Worm (Caenorhabditis elegans) whole organism, young adult: ENCODE measurements around the gene svop-1.

Experiments used
- B0035.1 ChIP-seq: sonication (generic microtip); optimal IDR thresholded peaks from 2 replicates; lab custom pipeline; 2016; ENCODE audit warnings: missing genetic modification characterization, mild to moderate bottlenecking, missing compliant biosample characterization, missing genotype, missing genetic modification reagents
- B0336.3 ChIP-seq: fragments of 200-800 bp; sonication (Bioruptor generic); IDR thresholded peaks from 2 replicates; pipeline ENCODE4 v1.3.6; 2022; ENCODE audit warnings: missing genetic modification characterization, missing compliant biosample characterization
- D2030.7 ChIP-seq: fragments of 200-800 bp; sonication (Bioruptor generic); IDR thresholded peaks from 2 replicates; pipeline ENCODE4 v1.3.6; 2022; ENCODE audit warnings: missing genetic modification reagents, missing genetic modification characterization, missing compliant biosample characterization
- F10E7.11 ChIP-seq: sonication (generic microtip); optimal IDR thresholded peaks from 2 replicates; lab custom pipeline; 2017; ENCODE audit warnings: mild to moderate bottlenecking, missing genetic modification characterization, moderate library complexity, missing compliant biosample characterization
- F22D6.2 ChIP-seq: sonication (generic microtip); optimal IDR thresholded peaks from 2 replicates; lab custom pipeline; 2016; ENCODE audit warnings: mild to moderate bottlenecking, missing genetic modification characterization, missing compliant biosample characterization
- F49E8.2 ChIP-seq: sonication (generic microtip); optimal IDR thresholded peaks from 3 replicates; lab custom pipeline; 2017; ENCODE audit warnings: missing genetic modification characterization, mild to moderate bottlenecking, missing compliant biosample characterization, antibody characterized with exemption, moderate library complexity; ENCODE audit not compliant: insufficient read depth
- F57A8.1 ChIP-seq: fragments of 200-800 bp; sonication (Bioruptor generic); optimal IDR thresholded peaks from 2 replicates; lab custom pipeline; 2018; ENCODE audit warnings: mild to moderate bottlenecking, missing genetic modification characterization, moderate library complexity, missing compliant biosample characterization
- F57C9.4 ChIP-seq: sonication (generic microtip); optimal IDR thresholded peaks from 2 replicates; lab custom pipeline; 2017; ENCODE audit warnings: mild to moderate bottlenecking, missing genetic modification characterization, missing compliant biosample characterization
- T07F8.4 ChIP-seq: sonication (generic microtip); optimal IDR thresholded peaks from 2 replicates; lab custom pipeline; 2016; ENCODE audit warnings: mild to moderate bottlenecking, missing genetic modification characterization, moderate library complexity, missing compliant biosample characterization
- T26A5.8 ChIP-seq: sonication (generic microtip); optimal IDR thresholded peaks from 2 replicates; lab custom pipeline; 2016; ENCODE audit warnings: missing genetic modification characterization, missing compliant biosample characterization
- Y67H2A.10 ChIP-seq: fragments of 200-800 bp; sonication (Bioruptor generic); conservative IDR thresholded peaks from 2 replicates; pipeline ENCODE4 v1.3.6; 2022; ENCODE audit warnings: missing genetic modification reagents, missing genetic modification characterization, missing compliant biosample characterization
- ZK185.1 ChIP-seq: sonication (generic microtip); optimal IDR thresholded peaks from 2 replicates; lab custom pipeline; 2016; ENCODE audit warnings: mild to moderate bottlenecking, missing genetic modification characterization, missing compliant biosample characterization; ENCODE audit not compliant: poor library complexity, severe bottlenecking
- ama-1 ChIP-seq, 3 experiments: fragments of 150-350 bp in 1 of 3; sonication (generic microtip) in 2 of 3; optimal IDR thresholded peaks; 2 replicates each; lab custom pipeline; 2014 to 2018; ENCODE audit warnings: missing biosample characterization in 2 of 3, missing genetic modification characterization in 2 of 3, missing genetic modification reagents in 2 of 3
- atf-7 ChIP-seq: sonication (generic microtip); optimal IDR thresholded peaks from 2 replicates; lab custom pipeline; 2017; ENCODE audit warnings: mild to moderate bottlenecking, missing genetic modification characterization, missing compliant biosample characterization
- attf-3 ChIP-seq: fragments of 200-800 bp; sonication (Bioruptor generic); conservative IDR thresholded peaks from 2 replicates; pipeline ENCODE4 v1.3.6; 2022; ENCODE audit warnings: missing genetic modification reagents, missing genetic modification characterization, missing compliant biosample characterization
- cebp-2 ChIP-seq: fragments of 200-800 bp; sonication (Bioruptor generic); IDR thresholded peaks from 2 replicates; pipeline ENCODE4 v1.3.6; 2022; ENCODE audit warnings: missing genetic modification characterization, missing compliant biosample characterization
- ceh-100 ChIP-seq: fragments of 200-800 bp; sonication (Bioruptor generic); IDR thresholded peaks from 2 replicates; pipeline ENCODE4 v1.3.6; 2022; ENCODE audit warnings: missing genetic modification reagents, missing genetic modification characterization, missing compliant biosample characterization
- ceh-27 ChIP-seq: fragments of 200-800 bp; sonication (Bioruptor generic); optimal IDR thresholded peaks from 2 replicates; lab custom pipeline; 2018; ENCODE audit warnings: mild to moderate bottlenecking, missing genetic modification characterization, moderate library complexity, missing compliant biosample characterization
- ceh-58 ChIP-seq: fragments of 200-800 bp; sonication (Bioruptor generic); IDR thresholded peaks from 2 replicates; pipeline ENCODE4 v1.3.6; 2022; ENCODE audit warnings: missing genetic modification characterization, missing compliant biosample characterization
- ceh-79 ChIP-seq: sonication (generic microtip); optimal IDR thresholded peaks from 2 replicates; lab custom pipeline; 2017; ENCODE audit warnings: mild to moderate bottlenecking, missing genetic modification characterization, missing compliant biosample characterization
- ceh-91 ChIP-seq: fragments of 200-800 bp; sonication (Bioruptor generic); IDR thresholded peaks from 2 replicates; pipeline ENCODE4 v1.3.6; 2022; ENCODE audit warnings: missing genetic modification reagents, missing genetic modification characterization, missing compliant biosample characterization
- chd-7 ChIP-seq: sonication (generic microtip); optimal IDR thresholded peaks from 2 replicates; lab custom pipeline; 2016; ENCODE audit warnings: mild to moderate bottlenecking, missing genetic modification characterization, moderate library complexity, missing compliant biosample characterization
- dox-1 ChIP-seq: fragments of 200-800 bp; sonication (Bioruptor generic); IDR thresholded peaks from 2 replicates; pipeline ENCODE4 v1.3.6; 2022; ENCODE audit warnings: missing genetic modification reagents, missing genetic modification characterization, missing compliant biosample characterization
- egl-44 ChIP-seq: fragments of 200-800 bp; sonication (Bioruptor generic); IDR thresholded peaks from 2 replicates; pipeline ENCODE4 v1.3.6; 2022; ENCODE audit warnings: missing genetic modification reagents, missing genetic modification characterization, missing compliant biosample characterization
- egrh-3 ChIP-seq: fragments of 200-800 bp; sonication (Bioruptor generic); IDR thresholded peaks from 2 replicates; pipeline ENCODE4 v1.3.6; 2022; ENCODE audit warnings: missing genetic modification reagents, missing genetic modification characterization, missing compliant biosample characterization
- ekl-4 ChIP-seq: fragments of 200-800 bp; sonication (Bioruptor generic); IDR thresholded peaks from 2 replicates; pipeline ENCODE4 v1.3.6; 2022; ENCODE audit warnings: missing genetic modification reagents, missing genetic modification characterization, missing compliant biosample characterization
- gei-17 ChIP-seq: fragments of 200-800 bp; sonication (Bioruptor generic); optimal IDR thresholded peaks from 2 replicates; lab custom pipeline; 2018; ENCODE audit warnings: mild to moderate bottlenecking, missing genetic modification characterization, missing compliant biosample characterization
- him-1 ChIP-seq: sonication (generic microtip); optimal IDR thresholded peaks from 2 replicates; lab custom pipeline; 2016; ENCODE audit warnings: missing genotype, missing genetic modification reagents, missing genetic modification characterization, missing compliant biosample characterization
- hlh-12 ChIP-seq: sonication (generic microtip); optimal IDR thresholded peaks from 2 replicates; lab custom pipeline; 2016; ENCODE audit warnings: missing genetic modification characterization, missing compliant biosample characterization
- hsf-1 ChIP-seq: fragments of 200-800 bp; sonication (Bioruptor generic); IDR thresholded peaks from 2 replicates; pipeline ENCODE4 v1.3.6; 2022; ENCODE audit warnings: missing genetic modification reagents, missing genetic modification characterization, missing compliant biosample characterization
- let-526 ChIP-seq: fragments of 200-800 bp; sonication (Bioruptor generic); IDR thresholded peaks from 2 replicates; pipeline ENCODE4 v1.3.6; 2022; ENCODE audit warnings: missing genetic modification reagents, missing genetic modification characterization, missing compliant biosample characterization
- lin-54 ChIP-seq: fragments of 200-800 bp; sonication (Bioruptor generic); optimal IDR thresholded peaks from 2 replicates; lab custom pipeline; 2018; ENCODE audit warnings: mild to moderate bottlenecking, missing genetic modification characterization, missing compliant biosample characterization
- madf-10 ChIP-seq: sonication (generic microtip); optimal IDR thresholded peaks from 2 replicates; lab custom pipeline; 2016; ENCODE audit warnings: mild to moderate bottlenecking, missing genetic modification characterization, missing compliant biosample characterization
- mcd-1 ChIP-seq: fragments of 200-800 bp; sonication (Bioruptor generic); IDR thresholded peaks from 2 replicates; pipeline ENCODE4 v1.3.6; 2022; ENCODE audit warnings: missing genetic modification reagents, missing genetic modification characterization, missing compliant biosample characterization
- mel-28 ChIP-seq: sonication (generic microtip); optimal IDR thresholded peaks from 2 replicates; lab custom pipeline; 2016; ENCODE audit warnings: borderline replicate concordance, mild to moderate bottlenecking, missing genetic modification characterization, missing compliant biosample characterization
- nfya-2 ChIP-seq: fragments of 200-800 bp; sonication (Bioruptor generic); IDR thresholded peaks from 2 replicates; pipeline ENCODE4 v1.3.6; 2022; ENCODE audit warnings: missing genetic modification reagents, missing genetic modification characterization, missing compliant biosample characterization
- nfyb-1 ChIP-seq: fragments of 200-800 bp; sonication (Bioruptor generic); IDR thresholded peaks from 2 replicates; pipeline ENCODE4 v1.3.6; 2022; ENCODE audit warnings: missing genetic modification reagents, missing genetic modification characterization, missing compliant biosample characterization
- nhr-120 ChIP-seq: fragments of 200-800 bp; sonication (Bioruptor generic); IDR thresholded peaks from 2 replicates; pipeline ENCODE4 v1.3.6; 2022; ENCODE audit warnings: missing genetic modification characterization, missing compliant biosample characterization
- nhr-27 ChIP-seq: fragments of 200-800 bp; sonication (Bioruptor generic); optimal IDR thresholded peaks from 2 replicates; lab custom pipeline; 2018; ENCODE audit warnings: mild to moderate bottlenecking, missing genetic modification characterization, moderate library complexity, missing compliant biosample characterization
- repo-1 ChIP-seq: sonication (generic microtip); optimal IDR thresholded peaks from 2 replicates; lab custom pipeline; 2017; ENCODE audit warnings: mild to moderate bottlenecking, missing genetic modification characterization, missing compliant biosample characterization
- snpc-1.3 ChIP-seq: sonication (generic microtip); optimal IDR thresholded peaks from 2 replicates; lab custom pipeline; 2017; ENCODE audit warnings: missing genetic modification characterization, mild to moderate bottlenecking, missing compliant biosample characterization, antibody characterized with exemption, moderate library complexity, missing genotype, missing genetic modification reagents; ENCODE audit not compliant: insufficient read depth
- snpc-3.4 ChIP-seq: sonication (generic microtip); optimal IDR thresholded peaks from 2 replicates; lab custom pipeline; 2017; ENCODE audit warnings: missing genetic modification characterization, mild to moderate bottlenecking, missing compliant biosample characterization, antibody characterized with exemption, moderate library complexity, missing genotype, missing genetic modification reagents
- tbp1 ChIP-seq: fragments of 200-800 bp; sonication (Bioruptor generic); optimal IDR thresholded peaks from 2 replicates; lab custom pipeline; 2018; ENCODE audit warnings: mild to moderate bottlenecking, missing genetic modification characterization, missing compliant biosample characterization
- zim-3 ChIP-seq: sonication (generic microtip); optimal IDR thresholded peaks from 2 replicates; lab custom pipeline; 2017; ENCODE audit warnings: mild to moderate bottlenecking, missing genetic modification characterization, moderate library complexity, missing compliant biosample characterization
- ztf-18 ChIP-seq: sonication (generic microtip); optimal IDR thresholded peaks from 2 replicates; lab custom pipeline; 2016; ENCODE audit warnings: missing genotype, mild to moderate bottlenecking, missing genetic modification characterization, missing compliant biosample characterization
- ztf-22 ChIP-seq: fragments of 200-800 bp; sonication (Bioruptor generic); optimal IDR thresholded peaks from 2 replicates; lab custom pipeline; 2018; ENCODE audit warnings: mild to moderate bottlenecking, missing genetic modification characterization, moderate library complexity, missing compliant biosample characterization
- ztf-28 ChIP-seq: fragments of 200-800 bp; sonication (Bioruptor generic); IDR thresholded peaks from 2 replicates; pipeline ENCODE4 v1.3.6; 2022; ENCODE audit warnings: missing genetic modification reagents, missing genetic modification characterization, missing compliant biosample characterization
- ztf-3 ChIP-seq: fragments of 200-800 bp; sonication (Bioruptor generic); optimal IDR thresholded peaks from 2 replicates; lab custom pipeline; 2018; ENCODE audit warnings: mild to moderate bottlenecking, missing genetic modification characterization, missing compliant biosample characterization

The svop-1 gene

DNA sequence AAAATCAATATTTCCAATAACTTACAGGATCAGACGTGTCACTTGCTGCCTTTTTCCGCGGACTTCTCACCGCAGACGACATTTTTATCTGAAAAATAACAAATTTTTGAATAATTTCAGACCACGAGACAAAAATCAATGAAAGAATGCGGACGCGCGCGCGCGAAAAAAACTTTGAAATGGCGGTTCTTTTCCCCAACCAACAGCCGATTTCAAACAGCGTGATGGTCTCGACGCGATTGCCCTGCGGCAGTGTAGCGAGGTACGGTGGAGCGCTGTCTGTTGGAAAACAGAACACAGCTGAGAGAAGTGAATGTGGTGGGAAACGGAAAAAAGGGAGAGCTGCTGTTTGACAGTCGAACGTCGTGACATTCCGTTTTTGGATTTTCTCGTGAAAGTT is 18.8 kb upstream of the svop-1 start, which contains the start of gene lin-9 (continued):
- TF ChIP-seq ztf-3 (GFP tag; lab: Kevin White, UChicago) (peak; percentile 70), ceh-58 (GFP tag; lab: Robert Waterston, UW) (no peak), him-1 (peak; percentile 59), mel-28 (tag; lab: Kevin White, UChicago) (no peak), ekl-4 (GFP tag; lab: Robert Waterston, UW) (peak; percentile 96), nhr-27 (no peak), gei-17 (GFP tag; lab: Kevin White, UChicago) (peak; percentile 86), ZK185.1 (peak; percentile 91), ztf-22 (peak; percentile 53), chd-7 (tag; lab: Kevin White, UChicago) (peak; percentile 87), tbp1 (GFP tag; lab: Kevin White, UChicago) (peak; percentile 75), dox-1 (GFP tag; lab: Robert Waterston, UW) (peak; percentile 99), B0336.3 (peak; percentile 99), hsf-1 (GFP tag; lab: Robert Waterston, UW) (peak; percentile 93), D2030.7 (GFP tag; lab: Robert Waterston, UW) (peak; percentile 95), madf-10 (tag; lab: Kevin White, UChicago) (peak; percentile 86), nfyb-1 (GFP tag; lab: Robert Waterston, UW) (peak; percentile 98), snpc-3.4 (tag; lab: Kevin White, UChicago) (peak; percentile 90), mcd-1 (peak; percentile 97), nfya-2 (GFP tag; lab: Robert Waterston, UW) (0 out of 2 replicates have a peak, but pooled peaks have one; percentile 89), attf-3 (GFP tag; lab: Robert Waterston, UW) (peak; percentile 85), T26A5.8 (tag; lab: Kevin White, UChicago) (no peak), ceh-91 (GFP tag; lab: Robert Waterston, UW) (peak; percentile 99), ama-1 (optimal IDR thresholded peaks at IDR 0.05; lab: Kevin White, UChicago) (no peak), ama-1 (GFP tag; optimal IDR thresholded peaks at IDR 0.05; lab: Kevin White, UChicago) (no peak), ceh-27 (GFP tag; lab: Kevin White, UChicago) (peak; percentile 96), F57A8.1 (GFP tag; lab: Kevin White, UChicago) (no peak), ceh-100 (GFP tag; lab: Robert Waterston, UW) (peak; percentile 79), cebp-2 (GFP tag; lab: Robert Waterston, UW) (0 out of 2 replicates have a peak, but pooled peaks have one; percentile 28), let-526 (GFP tag; lab: Robert Waterston, UW) (0 out of 2 replicates have a peak, but pooled peaks have one; percentile 65), lin-54 (GFP tag; lab: Kevin White, UChicago) (peak; percentile 99), F57C9.4 (tag; lab: Kevin White, UChicago) (peak; percentile 57), ceh-79 (peak; percentile 65), snpc-1.3 (tag; lab: Kevin White, UChicago) (peak; percentile 54), egl-44 (GFP tag; lab: Robert Waterston, UW) (peak; percentile 41; the same call in 1 of the 2 replicates), Y67H2A.10 (GFP tag; lab: Robert Waterston, UW) (peak; percentile 82), ztf-28 (peak; percentile 74; the same call in 1 of the 2 replicates), atf-7 (tag; lab: Kevin White, UChicago) (peak; percentile 86), F10E7.11 (peak; percentile 49), B0035.1 (tag; lab: Kevin White, UChicago) (peak; percentile 58), T07F8.4 (tag; lab: Kevin White, UChicago) (peak; percentile 19), F22D6.2 (tag; lab: Kevin White, UChicago) (peak; percentile 79), hlh-12 (tag; lab: Kevin White, UChicago) (no peak), F49E8.2 (tag; lab: Kevin White, UChicago) (peak; percentile 59), egrh-3 (GFP tag; lab: Robert Waterston, UW) (peak; percentile 82), zim-3 (no peak), nhr-120 (no peak), repo-1 (tag; lab: Kevin White, UChicago) (peak; percentile 97), ztf-18 (tag; lab: Kevin White, UChicago) (peak; percentile 87)
